Fruit fly (Drosophila melanogaster): ENCODE data around the gene smog.

The smog gene

DNA sequence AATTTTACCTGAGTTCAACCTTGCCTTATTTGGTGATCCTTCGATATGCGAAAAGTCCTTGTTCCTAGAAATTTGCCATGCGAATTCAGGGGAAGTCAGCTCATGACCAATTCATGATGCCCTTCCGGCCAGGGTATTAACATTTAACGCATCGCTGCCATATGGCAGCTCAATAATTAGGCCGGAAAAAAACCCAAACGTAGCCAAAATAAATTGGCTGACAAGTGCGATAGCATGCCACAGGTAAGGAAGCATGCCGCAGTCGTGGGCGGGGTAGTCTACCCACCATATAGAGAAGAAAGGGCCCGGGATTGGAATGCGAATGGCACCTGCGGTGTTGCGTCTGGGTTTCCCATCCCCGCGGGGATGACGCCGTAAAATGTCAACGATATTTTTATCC is 28.9 kb upstream of the smog start:
- TF ChIP-seq CTCF (optimal IDR thresholded peaks at IDR 0.05) (no peak), CG8478 (optimal IDR thresholded peaks at IDR 0.05) (no peak)

DNA sequence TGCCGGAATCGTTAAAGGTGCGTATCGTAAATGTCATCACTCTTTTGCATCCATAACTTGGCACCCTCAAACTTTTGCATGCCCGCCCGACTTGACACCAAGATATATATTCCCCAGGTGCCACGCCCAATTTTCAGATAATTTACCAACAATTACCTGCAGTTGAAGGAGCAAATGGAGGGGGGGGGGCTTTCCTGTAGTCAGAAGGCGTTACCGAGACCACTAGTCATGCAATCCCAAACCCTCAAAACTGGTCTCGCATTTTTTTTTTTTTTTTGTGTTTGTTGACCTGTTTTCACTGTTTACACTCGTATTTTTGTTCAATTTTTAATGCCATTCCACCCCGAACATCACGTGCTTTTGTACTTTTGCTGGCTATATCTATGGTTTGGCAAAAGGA is 27.0 kb upstream of the smog start:
- no peak for TF ChIP-seq CG8478 (optimal IDR thresholded peaks at IDR 0.05)
- no peak for TF ChIP-seq CTCF (optimal IDR thresholded peaks at IDR 0.05)

DNA sequence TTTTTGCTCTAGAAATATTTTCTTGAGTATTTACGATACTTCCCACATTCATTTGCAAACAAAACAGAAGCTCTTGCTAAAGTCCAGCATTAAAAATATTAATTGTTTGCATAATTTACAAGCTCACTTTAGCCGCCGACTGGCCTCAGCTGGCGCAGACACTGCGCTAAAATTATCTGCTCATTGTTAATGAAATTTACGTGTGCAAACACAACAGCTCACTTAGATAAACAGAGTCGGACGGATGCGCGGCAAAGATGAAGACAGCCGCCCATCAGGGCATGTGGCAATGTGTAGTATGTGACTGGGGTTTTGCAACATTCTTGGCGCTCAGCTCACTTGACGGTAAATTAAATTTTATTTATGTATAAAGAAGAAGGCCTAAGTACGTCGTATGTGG is 23.6 kb upstream of the smog start:
- TF ChIP-seq CTCF (optimal IDR thresholded peaks at IDR 0.05) = no peak
- no peak for TF ChIP-seq CG8478 (optimal IDR thresholded peaks at IDR 0.05)

DNA sequence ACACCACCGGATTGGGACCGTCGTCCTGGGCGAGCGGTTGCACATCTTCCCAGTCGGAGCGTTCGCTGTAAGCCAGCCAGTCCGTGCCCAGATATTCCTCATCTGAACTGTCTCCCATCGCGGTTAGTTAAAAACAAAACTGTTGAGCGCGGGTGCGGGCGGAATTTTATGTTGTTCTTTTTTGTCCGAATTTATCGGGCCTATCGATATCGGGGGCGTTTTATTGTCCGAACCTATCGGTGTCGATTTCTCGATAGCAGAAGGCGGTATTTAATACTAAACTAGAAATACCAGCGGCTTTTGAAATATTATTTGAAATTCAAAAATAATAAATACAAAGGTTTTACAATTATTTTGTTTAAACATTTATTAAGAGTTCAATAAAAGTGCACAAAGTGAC is 22.2 kb upstream of the smog start, which contains the start of gene Fnta:
Gene Fnta, minus strand, starts transcription at position 204 of the 400 bp plus-strand sequence.
- no peak for TF ChIP-seq CTCF (optimal IDR thresholded peaks at IDR 0.05)
- no peak for TF ChIP-seq CG8478 (optimal IDR thresholded peaks at IDR 0.05)

DNA sequence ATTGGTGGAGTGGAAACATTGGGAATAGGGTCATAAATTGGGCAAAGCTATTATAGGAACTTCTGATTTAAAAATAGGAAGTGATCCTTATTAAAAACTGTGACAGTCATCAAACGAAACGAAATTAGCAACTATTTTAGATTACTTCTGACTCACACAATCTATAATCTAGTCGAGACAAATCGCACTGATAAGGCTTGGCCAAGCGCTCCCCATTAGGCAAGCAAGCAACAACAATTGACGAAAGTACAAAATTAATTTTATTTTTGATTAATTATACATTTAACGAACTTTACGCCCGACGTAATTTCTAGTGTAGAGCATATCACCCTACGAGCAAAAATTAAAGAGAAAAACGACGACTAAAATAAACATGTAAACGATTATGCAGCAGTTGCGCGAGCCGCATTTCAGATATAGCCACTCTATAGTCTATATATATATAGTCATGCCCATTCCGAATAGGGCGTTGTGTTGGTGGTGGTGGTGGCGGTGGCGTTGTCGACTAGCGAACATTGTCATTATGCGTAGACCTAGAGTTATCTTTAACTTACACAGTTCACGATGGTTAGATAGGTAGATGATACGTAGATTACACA is 17.5 kb upstream of the smog start, which contains the start of gene Ir25a:
Gene Ir25a, minus strand, starts transcription at position 210 of the 599 bp plus-strand sequence.
- TF ChIP-seq CG8478 (optimal IDR thresholded peaks at IDR 0.05) (no peak), CTCF (optimal IDR thresholded peaks at IDR 0.05) (no peak)

DNA sequence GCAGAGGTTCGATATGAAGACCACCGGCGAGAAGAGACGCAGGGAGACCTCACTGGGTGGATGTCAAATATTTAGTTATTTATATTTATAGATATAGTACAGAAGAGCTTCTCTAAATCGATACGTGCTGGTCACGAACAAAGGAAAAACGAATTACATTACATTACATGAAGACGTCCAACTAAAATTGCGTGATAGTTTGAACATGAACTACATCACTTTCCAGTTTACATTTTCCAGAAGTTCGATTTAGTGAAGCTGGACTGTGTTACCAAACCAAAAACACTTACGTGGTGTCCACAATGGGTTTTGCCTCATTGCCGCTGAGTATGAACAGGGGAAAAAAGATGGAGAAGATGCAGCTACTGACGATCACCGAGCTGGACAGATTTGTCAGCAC is 16.5 kb upstream of the smog start:
- TF ChIP-seq CTCF (optimal IDR thresholded peaks at IDR 0.05) (no peak), CG8478 (optimal IDR thresholded peaks at IDR 0.05) (no peak)

DNA sequence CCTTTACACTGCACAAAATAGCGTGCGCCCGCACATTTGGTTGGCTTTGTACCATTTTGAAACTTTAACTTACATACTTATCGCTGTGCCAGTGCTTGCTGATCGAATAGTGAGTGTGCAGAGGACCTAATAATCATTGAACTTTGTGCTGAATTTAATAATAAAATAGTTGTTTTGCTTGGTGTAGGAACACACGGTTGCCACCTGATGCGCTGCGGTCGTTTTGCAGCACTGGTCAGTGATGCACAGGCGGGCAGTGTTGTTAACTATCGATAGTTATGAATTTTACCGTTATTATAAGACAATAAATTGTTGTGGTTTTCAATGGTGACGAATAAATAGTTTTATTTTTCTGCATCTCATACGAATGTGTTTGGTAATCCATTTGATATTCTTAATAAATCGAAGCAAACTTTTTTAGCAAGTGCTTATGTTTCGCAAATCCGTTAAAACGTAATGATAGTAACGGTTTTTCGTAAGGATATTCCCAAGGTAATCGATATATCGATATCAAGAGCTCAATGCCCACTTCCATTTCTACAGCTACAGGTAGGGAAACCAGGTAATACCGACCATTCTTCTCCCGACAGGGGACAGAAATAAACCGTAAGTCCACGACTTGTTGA is 14.8 kb upstream of the smog start, which contains the start of the genes tank and CG12194:
Gene tank, minus strand, starts transcription at position 228 of the 626 bp plus-strand sequence.
Gene CG12194, plus strand, starts transcription at position 576 of the 626 bp plus-strand sequence.
- TF ChIP-seq CG8478 (optimal IDR thresholded peaks at IDR 0.05) (no peak), CTCF (optimal IDR thresholded peaks at IDR 0.05) (no peak)

DNA sequence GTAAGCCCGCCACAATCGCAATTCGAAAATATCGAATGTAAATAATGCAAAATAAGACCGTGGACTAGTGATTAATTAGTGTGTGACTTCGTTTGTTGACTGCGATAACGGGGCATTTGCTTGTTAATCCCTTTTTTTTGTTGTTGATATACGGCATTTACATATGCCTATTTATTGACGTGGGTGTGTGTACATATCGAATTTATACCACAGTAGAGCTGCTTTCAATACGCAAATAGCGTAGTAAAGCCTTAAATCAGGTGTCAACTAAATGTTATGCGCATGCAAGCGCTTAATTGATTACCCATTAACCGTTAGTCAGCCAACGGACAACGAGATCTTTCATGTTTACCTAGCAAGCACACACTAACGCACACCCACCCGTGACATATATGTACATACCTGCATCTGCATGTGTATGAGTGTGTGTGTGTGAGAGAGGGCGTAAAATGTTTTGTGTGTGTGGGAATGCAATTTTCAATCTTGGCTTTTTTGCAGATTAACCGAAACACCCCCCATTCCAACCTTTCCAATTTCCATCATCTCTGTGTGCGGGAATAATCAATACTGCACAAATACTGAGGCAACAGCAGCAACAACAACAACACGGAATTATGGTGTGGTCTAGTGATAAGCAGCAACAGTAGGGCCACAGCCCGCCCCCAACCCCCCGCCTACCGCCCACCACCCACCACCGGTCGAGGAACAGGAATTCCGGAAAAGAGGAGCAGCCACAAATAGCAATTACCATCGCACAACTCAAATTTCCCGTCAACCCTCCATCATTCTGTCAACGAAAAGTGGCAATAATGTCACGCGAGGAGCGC is 14.0 kb upstream of the smog start:
- TF ChIP-seq CG8478 (optimal IDR thresholded peaks at IDR 0.05) (no peak), CTCF (optimal IDR thresholded peaks at IDR 0.05) (no peak)

DNA sequence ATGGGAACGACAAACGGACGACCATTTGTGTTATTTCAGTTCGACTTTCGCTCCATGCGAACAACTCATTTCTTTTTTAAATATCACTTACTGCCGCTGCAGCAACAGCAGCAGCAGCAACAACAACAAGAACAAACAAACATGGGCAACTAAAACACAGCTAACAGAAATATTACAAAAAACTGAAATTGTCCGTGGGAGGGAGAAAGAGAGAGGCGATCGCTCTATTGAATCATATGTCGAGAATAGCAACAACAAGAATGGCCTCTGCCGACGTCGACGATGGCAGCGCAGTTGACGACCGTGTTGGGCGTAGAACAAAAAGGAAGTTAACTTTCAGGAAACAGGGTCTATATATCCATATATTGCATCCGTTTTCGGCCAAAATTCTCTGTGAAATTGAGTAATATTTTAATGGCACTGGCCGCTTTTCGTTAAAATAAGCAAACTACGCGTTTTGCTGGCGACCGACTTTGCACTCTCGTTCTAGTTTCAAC is 6.0 kb upstream of the smog start:
- no peak for TF ChIP-seq CTCF (optimal IDR thresholded peaks at IDR 0.05)
- no peak for TF ChIP-seq CG8478 (optimal IDR thresholded peaks at IDR 0.05)

DNA sequence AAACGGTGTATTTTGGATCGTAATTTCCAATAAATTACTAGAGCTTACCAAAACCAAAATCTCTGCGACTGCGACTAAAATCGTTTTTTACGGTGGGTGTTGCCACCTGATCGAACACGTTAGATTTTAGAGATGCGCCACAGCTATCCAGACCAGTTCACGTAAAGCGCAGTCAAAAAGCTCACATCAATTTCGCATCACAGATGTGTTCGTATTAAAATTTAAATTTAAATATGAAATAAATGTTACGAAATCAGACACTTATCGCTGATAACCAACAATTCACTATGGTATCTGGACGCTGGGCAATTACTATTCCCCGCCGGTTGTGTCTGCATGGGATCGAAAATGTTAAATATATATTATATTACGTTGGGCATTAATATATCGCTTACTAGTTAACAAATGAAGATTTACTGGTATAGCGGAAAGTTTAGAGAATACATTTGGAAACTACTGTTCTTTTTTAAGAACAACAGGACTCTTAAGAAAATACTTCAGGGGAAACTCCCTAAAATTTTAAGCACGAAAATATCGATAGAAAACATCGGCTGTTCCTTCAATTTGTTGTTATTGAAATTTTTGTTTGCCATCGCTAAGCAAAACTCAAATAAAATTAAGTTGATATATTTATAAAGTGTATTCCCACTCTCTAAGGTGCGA is 5.3 kb upstream of the smog start, which contains the start of the genes mxt and CG11927:
Gene mxt, minus strand, starts transcription at position 105 of the 663 bp plus-strand sequence.
Gene CG11927, plus strand, starts transcription at position 576 of the 663 bp plus-strand sequence.
- TF ChIP-seq CTCF (optimal IDR thresholded peaks at IDR 0.05) (no peak), CG8478 (optimal IDR thresholded peaks at IDR 0.05) (no peak)

DNA sequence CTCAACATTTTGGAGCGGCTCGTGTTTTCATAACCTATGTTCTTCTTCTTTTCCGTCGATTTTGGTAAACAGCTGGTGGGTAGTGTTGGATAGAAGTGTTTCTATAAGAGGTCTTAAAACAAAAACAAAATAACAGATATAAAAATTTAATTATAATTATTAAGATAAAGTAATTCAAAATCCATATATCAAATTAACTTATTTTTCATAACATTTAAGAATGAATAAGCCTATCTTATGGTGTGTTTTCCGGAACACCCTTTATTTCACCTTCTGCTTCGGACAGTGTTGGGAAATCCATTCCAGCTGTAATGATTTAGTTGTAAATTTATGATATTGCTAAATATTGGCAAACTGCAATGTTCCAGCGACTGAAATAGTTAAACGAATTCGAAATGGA is 2.3 kb upstream of the smog start, which contains the start of the genes mRpS2 and Mon1:
Gene mRpS2, minus strand, starts transcription at position 64 of the 400 bp plus-strand sequence.
Gene Mon1, plus strand, starts transcription at position 286 of the 400 bp plus-strand sequence.
- TF ChIP-seq CG8478 (optimal IDR thresholded peaks at IDR 0.05) (no peak), CTCF (optimal IDR thresholded peaks at IDR 0.05) (no peak)

DNA sequence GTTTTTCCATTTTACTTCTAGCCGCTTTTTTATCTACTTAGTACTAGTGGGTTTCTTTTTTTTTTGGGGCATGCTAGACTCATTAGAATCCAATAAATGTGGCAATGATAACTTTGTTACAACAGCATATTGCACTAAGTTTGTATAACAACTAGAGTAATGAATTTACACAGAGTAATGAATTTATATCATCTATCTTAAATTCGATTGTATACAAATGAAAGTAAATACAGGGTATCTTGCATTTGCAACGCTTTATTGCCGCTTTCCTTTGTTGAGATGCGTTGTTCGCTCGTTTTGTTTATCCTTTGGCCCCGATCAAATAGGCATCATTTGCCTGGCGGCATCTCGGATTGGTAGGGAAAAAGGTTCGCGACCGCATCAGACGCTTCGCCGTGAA is 2.2 kb downstream of the smog start:
- TF ChIP-seq CTCF (optimal IDR thresholded peaks at IDR 0.05) = no peak
- no peak for TF ChIP-seq CG8478 (optimal IDR thresholded peaks at IDR 0.05)

DNA sequence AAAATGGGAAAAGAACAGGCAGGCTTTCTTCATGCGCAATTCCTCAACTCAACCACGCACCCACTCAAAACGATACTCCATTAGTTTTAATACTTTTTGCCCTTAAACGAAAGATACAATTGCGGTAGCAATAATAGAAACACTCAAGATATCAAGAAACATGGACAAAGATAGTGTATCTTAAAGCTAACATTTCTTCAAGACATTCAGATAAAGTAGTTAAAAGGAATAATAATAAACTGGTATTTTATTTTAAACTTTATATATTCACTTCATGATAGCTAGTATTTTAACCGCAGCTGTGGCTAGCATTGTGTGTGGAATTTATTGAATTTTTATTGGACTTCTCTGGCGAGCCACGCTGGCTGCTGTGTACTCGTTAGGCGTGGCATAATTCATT is 3.5 kb downstream of the smog start:
- no peak for TF ChIP-seq CG8478 (optimal IDR thresholded peaks at IDR 0.05)
- no peak for TF ChIP-seq CTCF (optimal IDR thresholded peaks at IDR 0.05)

DNA sequence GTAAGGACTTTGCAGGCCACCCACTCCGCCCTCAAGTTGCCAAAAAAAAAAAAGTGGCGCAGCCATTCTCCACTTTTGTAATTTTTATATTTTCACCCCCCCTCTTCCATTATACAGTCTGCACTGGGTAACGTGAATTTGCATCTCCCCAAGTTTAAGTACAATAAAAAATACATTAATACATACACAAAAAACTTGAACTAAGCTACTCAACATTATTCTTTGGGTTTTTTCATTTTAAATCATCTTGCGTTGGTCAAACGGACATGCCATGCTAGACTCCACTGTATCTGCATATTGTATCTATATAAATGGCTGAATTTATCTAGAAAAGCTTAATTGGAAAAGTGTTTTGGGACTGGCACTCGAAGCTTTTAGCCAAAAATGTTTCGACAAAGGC is 8.8 kb downstream of the smog start:
- TF ChIP-seq CTCF (optimal IDR thresholded peaks at IDR 0.05) = no peak
- TF ChIP-seq CG8478 (optimal IDR thresholded peaks at IDR 0.05) = no peak

DNA sequence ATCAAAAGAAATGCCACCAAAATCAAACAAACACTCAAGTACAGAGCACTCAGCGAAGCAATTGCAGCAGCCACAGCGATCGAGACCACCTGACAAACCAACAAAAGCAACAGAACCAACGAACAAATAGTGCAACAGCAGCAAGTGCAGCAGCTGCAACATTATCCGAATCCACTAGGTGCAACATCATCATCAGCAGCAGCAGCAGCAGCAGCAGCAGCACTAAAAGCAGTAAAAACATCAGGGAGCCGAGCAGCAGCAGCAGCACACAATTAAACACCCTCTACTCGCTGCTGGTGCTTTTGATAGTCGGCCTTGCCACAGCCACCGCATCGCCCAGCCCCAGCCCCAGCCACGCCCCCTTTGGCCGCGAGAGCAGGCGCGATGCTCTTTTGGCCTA is 12.7 kb downstream of the smog start:
- no peak for TF ChIP-seq CG8478 (optimal IDR thresholded peaks at IDR 0.05)
- TF ChIP-seq CTCF (optimal IDR thresholded peaks at IDR 0.05) = no peak
